Fruit fly (Drosophila melanogaster) whole organism, adult: ENCODE measurements around the gene CG43115.

ENCODE experiments used
- CG12768 ChIP-seq: fragments of 200-800 bp; sonication (Bioruptor generic); optimal IDR thresholded peaks from 2 replicates; lab custom pipeline; 2017; ENCODE audit warnings: missing biosample characterization, missing genetic modification characterization, mild to moderate bottlenecking, moderate library complexity, missing genetic modification reagents
- CG1620 ChIP-seq: fragments of 200-800 bp; sonication (Bioruptor generic); optimal IDR thresholded peaks from 2 replicates; lab custom pipeline; 2016; ENCODE audit warnings: missing biosample characterization, missing genetic modification characterization
- Crg-1 ChIP-seq: fragments of 200-800 bp; sonication (Bioruptor generic); optimal IDR thresholded peaks from 2 replicates; lab custom pipeline; 2016; ENCODE audit warnings: missing biosample characterization, missing genetic modification characterization
- Mnt ChIP-seq: fragments of 200-800 bp; sonication (Bioruptor generic); optimal IDR thresholded peaks from 2 replicates; lab custom pipeline; 2016; ENCODE audit warnings: missing biosample characterization, mild to moderate bottlenecking, missing genetic modification characterization
- bab1 ChIP-seq: fragments of 200-800 bp; sonication (Bioruptor generic); optimal IDR thresholded peaks from 3 replicates; lab custom pipeline; 2019; ENCODE audit warnings: missing biosample characterization, mild to moderate bottlenecking, missing genetic modification characterization, moderate library complexity

- TF ChIP-seq CG12768 (GFP tag; lab: Kevin White, UChicago): no peak
- TF ChIP-seq Mnt (GFP tag; lab: Kevin White, UChicago): no peak
- TF ChIP-seq CG1620: no peak
- TF ChIP-seq Crg-1 (GFP tag; lab: Kevin White, UChicago): no peak
- no peak for TF ChIP-seq bab1 (GFP tag; lab: Kevin White, UChicago)
Measured at dm6 chrX:6030593-6030992, 35.6 kb downstream of the CG43115 start.
